Worm (Caenorhabditis elegans) whole organism, L3 larva: ENCODE results near the gene krr-1.

Experiments
- R02D3.7 ChIP-seq: fragments of 150-350 bp; optimal IDR thresholded peaks from 2 replicates; lab custom pipeline; 2014; ENCODE audit warnings: missing biosample characterization, missing genetic modification characterization
- ZK546.5 ChIP-seq: sonication (generic microtip); optimal IDR thresholded peaks from 2 replicates; lab custom pipeline; 2017; ENCODE audit warnings: missing biosample characterization, missing genetic modification characterization
- aly-2 ChIP-seq: fragments of 150-350 bp; optimal IDR thresholded peaks from 2 replicates; lab custom pipeline; 2014; ENCODE audit warnings: missing biosample characterization, missing genetic modification characterization
- ama-1 ChIP-seq: fragments of 150-350 bp; optimal IDR thresholded peaks from 2 replicates; lab custom pipeline; 2018
- ceh-16 ChIP-seq: sonication (generic microtip); optimal IDR thresholded peaks from 2 replicates; lab custom pipeline; 2017; ENCODE audit warnings: missing biosample characterization, missing genetic modification characterization
- ceh-28 ChIP-seq: fragments of 150-350 bp; optimal IDR thresholded peaks from 2 replicates; lab custom pipeline; 2014; ENCODE audit warnings: missing biosample characterization, missing genetic modification reagents, missing genetic modification characterization
- ceh-82 ChIP-seq: fragments of 150-350 bp; optimal IDR thresholded peaks from 2 replicates; lab custom pipeline; 2014; ENCODE audit warnings: missing biosample characterization, missing genetic modification characterization
- ceh-9 ChIP-seq: sonication (generic microtip); optimal IDR thresholded peaks from 2 replicates; lab custom pipeline; 2018; ENCODE audit warnings: missing biosample characterization, missing genetic modification characterization
- daf-12 ChIP-seq: fragments of 150-350 bp; optimal IDR thresholded peaks from 2 replicates; lab custom pipeline; 2014; ENCODE audit warnings: missing biosample characterization, missing genetic modification reagents, missing genetic modification characterization
- egl-27 ChIP-seq: sonication (generic microtip); optimal IDR thresholded peaks from 4 replicates; lab custom pipeline; 2017; ENCODE audit warnings: missing biosample characterization, missing genetic modification reagents, missing genetic modification characterization
- egl-5 ChIP-seq: fragments of 150-350 bp; optimal IDR thresholded peaks from 2 replicates; lab custom pipeline; 2017; ENCODE audit warnings: missing biosample characterization, missing genetic modification reagents, missing genetic modification characterization, inconsistent platforms
- elt-1 ChIP-seq: fragments of 150-350 bp; optimal IDR thresholded peaks from 2 replicates; lab custom pipeline; 2014; ENCODE audit warnings: missing biosample characterization, missing genetic modification characterization
- elt-2 ChIP-seq: sonication (generic microtip); optimal IDR thresholded peaks from 2 replicates; lab custom pipeline; 2016; ENCODE audit warnings: missing genetic modification reagents, mild to moderate bottlenecking, missing genetic modification characterization, missing compliant biosample characterization
- elt-3 ChIP-seq, 3 experiments: fragments of 150-350 bp in 1 of 3; sonication (generic microtip) in 2 of 3; optimal IDR thresholded peaks; 2 replicates in 2 of 3; 4 replicates in 1 of 3; lab custom pipeline; 2014 to 2017; ENCODE audit warnings: missing biosample characterization in 3 of 3, missing genetic modification characterization in 3 of 3
- eor-1 ChIP-seq, 2 experiments: fragments of 150-350 bp; optimal IDR thresholded peaks; 2 replicates each; lab custom pipeline; 2014 to 2018; ENCODE audit warnings: missing biosample characterization in 2 of 2, missing genetic modification characterization in 2 of 2
- fkh-10 ChIP-seq: sonication (generic microtip); optimal IDR thresholded peaks from 2 replicates; lab custom pipeline; 2017; ENCODE audit warnings: missing biosample characterization, missing genetic modification reagents, missing genetic modification characterization
- fkh-2 ChIP-seq: fragments of 150-350 bp; optimal IDR thresholded peaks from 2 replicates; lab custom pipeline; 2014; ENCODE audit warnings: missing biosample characterization, missing genetic modification reagents, missing genetic modification characterization
- fos-1 ChIP-seq: fragments of 150-350 bp; optimal IDR thresholded peaks from 2 replicates; lab custom pipeline; 2014; ENCODE audit warnings: missing biosample characterization, missing genetic modification characterization
- hmg-11 ChIP-seq: sonication (generic microtip); optimal IDR thresholded peaks from 2 replicates; lab custom pipeline; 2016; ENCODE audit warnings: missing genetic modification characterization, missing compliant biosample characterization
- jun-1 ChIP-seq: fragments of 150-350 bp; optimal IDR thresholded peaks from 2 replicates; lab custom pipeline; 2014; ENCODE audit warnings: missing biosample characterization, missing genetic modification reagents, missing genetic modification characterization
- lin-15B ChIP-seq: fragments of 150-350 bp; optimal IDR thresholded peaks from 2 replicates; lab custom pipeline; 2014; ENCODE audit warnings: missing biosample characterization, missing genetic modification characterization
- lin-39 ChIP-seq: fragments of 150-350 bp; optimal IDR thresholded peaks from 2 replicates; lab custom pipeline; 2018; ENCODE audit warnings: missing biosample characterization, missing genetic modification reagents, missing genetic modification characterization
- mdl-1 ChIP-seq: fragments of 150-350 bp; optimal IDR thresholded peaks from 2 replicates; lab custom pipeline; 2014; ENCODE audit warnings: missing biosample characterization, missing genetic modification characterization
- mml-1 ChIP-seq: fragments of 150-350 bp; sonication (generic microtip); optimal IDR thresholded peaks from 3 replicates; lab custom pipeline; 2014; ENCODE audit warnings: missing biosample characterization, missing genetic modification characterization
- nfya-1 ChIP-seq: sonication (generic microtip); optimal IDR thresholded peaks from 2 replicates; lab custom pipeline; 2017; ENCODE audit warnings: missing genetic modification characterization, mild to moderate bottlenecking, missing compliant biosample characterization, antibody characterized with exemption, moderate library complexity; ENCODE audit not compliant: insufficient read depth
- nhr-11 ChIP-seq: fragments of 150-350 bp; optimal IDR thresholded peaks from 2 replicates; lab custom pipeline; 2014; ENCODE audit warnings: missing biosample characterization, missing genetic modification characterization
- nhr-12 ChIP-seq: fragments of 150-350 bp; optimal IDR thresholded peaks from 2 replicates; lab custom pipeline; 2014; ENCODE audit warnings: missing biosample characterization, missing genetic modification characterization
- nhr-23 ChIP-seq: fragments of 150-350 bp; optimal IDR thresholded peaks from 2 replicates; lab custom pipeline; 2014; ENCODE audit warnings: missing biosample characterization, missing genetic modification reagents, missing genetic modification characterization
- nhr-237 ChIP-seq: fragments of 150-350 bp; optimal IDR thresholded peaks from 2 replicates; lab custom pipeline; 2014; ENCODE audit warnings: missing biosample characterization, missing genetic modification characterization
- nhr-25 ChIP-seq: sonication (generic microtip); optimal IDR thresholded peaks from 2 replicates; lab custom pipeline; 2017; ENCODE audit warnings: missing biosample characterization, missing genetic modification characterization
- nhr-28 ChIP-seq: fragments of 150-350 bp; optimal IDR thresholded peaks from 2 replicates; lab custom pipeline; 2014; ENCODE audit warnings: missing biosample characterization, missing genetic modification characterization
- nhr-43 ChIP-seq: sonication (generic microtip); optimal IDR thresholded peaks from 2 replicates; lab custom pipeline; 2016; ENCODE audit warnings: mild to moderate bottlenecking, missing genetic modification characterization, missing compliant biosample characterization; ENCODE audit not compliant: poor library complexity, severe bottlenecking
- nhr-67 ChIP-seq: fragments of 150-350 bp; optimal IDR thresholded peaks from 2 replicates; lab custom pipeline; 2014; ENCODE audit warnings: missing biosample characterization, missing genetic modification characterization
- nhr-76 ChIP-seq: fragments of 150-350 bp; sonication (generic microtip); optimal IDR thresholded peaks from 5 replicates; lab custom pipeline; 2014; ENCODE audit warnings: missing biosample characterization, missing genetic modification characterization
- nhr-77 ChIP-seq: fragments of 150-350 bp; optimal IDR thresholded peaks from 2 replicates; lab custom pipeline; 2014; ENCODE audit warnings: missing biosample characterization, missing genetic modification characterization
- pha-4 ChIP-seq: fragments of 150-350 bp; optimal IDR thresholded peaks from 2 replicates; lab custom pipeline; 2014; ENCODE audit warnings: missing biosample characterization, missing genetic modification reagents, missing genetic modification characterization
- pqm-1 ChIP-seq: fragments of 150-350 bp; optimal IDR thresholded peaks from 2 replicates; lab custom pipeline; 2017; ENCODE audit warnings: missing biosample characterization, missing genetic modification characterization, inconsistent platforms
- sea-2 ChIP-seq: fragments of 150-350 bp; sonication (generic microtip); optimal IDR thresholded peaks from 4 replicates; lab custom pipeline; 2014; ENCODE audit warnings: missing biosample characterization, missing genetic modification reagents, missing genetic modification characterization
- skn-1 ChIP-seq: fragments of 150-350 bp; optimal IDR thresholded peaks from 2 replicates; lab custom pipeline; 2014; ENCODE audit warnings: missing biosample characterization, missing genetic modification characterization
- snpc-4 ChIP-seq: fragments of 150-350 bp; optimal IDR thresholded peaks from 2 replicates; lab custom pipeline; 2014; ENCODE audit warnings: missing biosample characterization, missing genetic modification characterization
- tbx-2 ChIP-seq: sonication (generic microtip); optimal IDR thresholded peaks from 2 replicates; lab custom pipeline; 2016; ENCODE audit warnings: mild to moderate bottlenecking, missing genetic modification characterization, missing compliant biosample characterization
- unc-39 ChIP-seq: sonication (generic microtip); optimal IDR thresholded peaks from 4 replicates; lab custom pipeline; 2017; ENCODE audit warnings: missing biosample characterization, missing genetic modification characterization
- unc-62 ChIP-seq: fragments of 150-350 bp; sonication (generic microtip); optimal IDR thresholded peaks from 4 replicates; lab custom pipeline; 2014; ENCODE audit warnings: missing biosample characterization, missing genetic modification reagents, missing genetic modification characterization
- ztf-11 ChIP-seq: fragments of 150-350 bp; optimal IDR thresholded peaks from 2 replicates; lab custom pipeline; 2014; ENCODE audit warnings: missing biosample characterization, missing genetic modification characterization
- ztf-4 ChIP-seq: fragments of 150-350 bp; optimal IDR thresholded peaks from 2 replicates; lab custom pipeline; 2014; ENCODE audit warnings: missing biosample characterization, missing genetic modification characterization

The krr-1 gene

DNA sequence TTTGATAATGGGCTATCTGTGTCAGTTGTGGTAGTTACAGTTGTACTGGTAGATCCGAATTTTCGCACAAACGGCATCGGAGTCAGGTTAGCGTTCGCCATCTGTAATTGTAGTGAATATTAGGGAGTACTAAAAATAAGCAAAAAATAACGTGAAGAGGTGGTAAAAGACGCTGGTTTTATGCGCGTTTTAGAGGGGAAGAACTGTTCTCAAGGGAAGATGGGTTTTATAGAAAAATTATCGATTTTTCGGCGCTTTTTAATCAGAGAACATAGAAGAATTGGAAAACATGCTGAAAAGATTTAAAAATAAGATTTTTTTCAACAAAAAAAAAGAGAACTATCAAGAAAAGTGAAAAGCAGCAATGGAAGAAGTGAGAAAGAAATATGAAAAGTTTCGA lies 7.8 kb upstream of the krr-1 start, which contains the start of gene C13F10.7:
Gene C13F10.7 (minus strand): TSS at position 101 of the 400 bp plus-strand sequence.
- TF ChIP-seq pqm-1 (tag; lab: Kevin White, UChicago) = no peak
- TF ChIP-seq ztf-11 (tag; lab: Kevin White, UChicago) = no peak
- no peak for TF ChIP-seq nhr-11 (tag; lab: Kevin White, UChicago)
- no peak for TF ChIP-seq hmg-11
- TF ChIP-seq lin-39 (tag; lab: Kevin White, UChicago) = no peak
- TF ChIP-seq skn-1 (tag; lab: Kevin White, UChicago) = no peak
- no peak for TF ChIP-seq daf-12 (tag; lab: Kevin White, UChicago)
- TF ChIP-seq sea-2 = no peak
- no peak for TF ChIP-seq R02D3.7
- TF ChIP-seq egl-27 (tag; lab: Kevin White, UChicago) = no peak
- no peak for TF ChIP-seq nhr-43
- TF ChIP-seq ztf-4 (tag; lab: Kevin White, UChicago) = no peak
- TF ChIP-seq elt-3 (tag; optimal IDR thresholded peaks at IDR 0.05; lab: Kevin White, UChicago) = no peak
- TF ChIP-seq nhr-28 (tag; lab: Kevin White, UChicago) = no peak
- TF ChIP-seq nhr-67 = no peak

- TF ChIP-seq nhr-237 (no peak), nhr-43 (no peak), ztf-4 (tag; lab: Kevin White, UChicago) (no peak), skn-1 (tag; lab: Kevin White, UChicago) (no peak), ama-1 (lab: Kevin White, UChicago) (no peak), egl-5 (tag; lab: Kevin White, UChicago) (peak; percentile 54), hmg-11 (peak; percentile 57), lin-39 (tag; lab: Kevin White, UChicago) (peak; percentile 63), mml-1 (no peak), nhr-12 (tag; lab: Kevin White, UChicago) (no peak), lin-15B (tag; lab: Kevin White, UChicago) (no peak), aly-2 (tag; lab: Kevin White, UChicago) (no peak), unc-39 (no peak), nfya-1 (tag; lab: Kevin White, UChicago) (peak; percentile 29)
Measured at ce11 chrV:7223941-7224340, 7.0 kb upstream of the krr-1 start, which contains the start of gene C13F10.1. C13F10.1 (plus strand) TSS chrV:7224078.

- TF ChIP-seq snpc-4 (no peak), pha-4 (tag; lab: Kevin White, UChicago) (no peak), nfya-1 (tag; lab: Kevin White, UChicago) (no peak), ceh-9 (tag; lab: Kevin White, UChicago) (no peak), nhr-25 (no peak), egl-27 (tag; lab: Kevin White, UChicago) (no peak)
Measured at ce11 chrV:7224353-7224752, 6.6 kb upstream of the krr-1 start.

DNA sequence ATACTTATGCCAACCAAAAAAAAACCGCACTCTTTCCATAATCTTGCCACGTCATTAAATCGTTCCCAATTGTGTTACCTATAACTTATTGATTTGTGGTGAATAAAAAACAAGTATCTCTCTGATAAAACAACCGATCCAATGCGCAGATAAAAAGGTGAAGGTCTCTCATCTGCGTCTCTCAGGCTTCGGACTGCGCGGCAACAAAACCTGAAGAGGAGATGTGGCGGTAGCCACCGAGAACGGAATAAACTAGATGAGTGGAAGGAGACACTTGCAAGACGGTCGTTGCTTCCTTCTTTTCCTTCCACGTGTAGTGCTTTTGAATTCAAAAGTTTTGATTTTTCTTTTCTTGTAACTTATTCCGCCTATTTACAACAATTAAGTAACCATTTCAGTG lies 6.0 kb upstream of the krr-1 start, which contains the start of gene fkb-3:
Gene fkb-3 (plus strand): TSS at position 277 of the 400 bp plus-strand sequence.
- TF ChIP-seq ztf-11 (tag; lab: Kevin White, UChicago) (no peak), mdl-1 (no peak), hmg-11 (no peak), nhr-67 (no peak), nhr-77 (no peak), egl-5 (tag; lab: Kevin White, UChicago) (no peak), elt-2 (no peak), eor-1 (tag; optimal IDR thresholded peaks at IDR 0.05; lab: Kevin White, UChicago) (no peak), skn-1 (tag; lab: Kevin White, UChicago) (no peak), nhr-11 (tag; lab: Kevin White, UChicago) (no peak), pqm-1 (tag; lab: Kevin White, UChicago) (no peak), nhr-12 (tag; lab: Kevin White, UChicago) (no peak), ceh-28 (tag; lab: Kevin White, UChicago) (peak; percentile 12), ceh-16 (tag; lab: Kevin White, UChicago) (no peak), snpc-4 (no peak), fkh-2 (no peak), R02D3.7 (no peak), unc-62 (GFP tag; lab: Kevin White, UChicago) (no peak), elt-1 (tag; lab: Kevin White, UChicago) (peak; percentile 30), egl-27 (tag; lab: Kevin White, UChicago) (no peak), jun-1 (tag; lab: Kevin White, UChicago) (no peak), fkh-10 (GFP tag; lab: Kevin White, UChicago) (no peak), aly-2 (tag; lab: Kevin White, UChicago) (no peak), nhr-43 (no peak), nhr-25 (peak; percentile 74), nhr-28 (tag; lab: Kevin White, UChicago) (no peak), ceh-82 (no peak), nhr-23 (tag; lab: Kevin White, UChicago) (peak; percentile 65), tbx-2 (tag; lab: Kevin White, UChicago) (no peak), lin-15B (tag; lab: Kevin White, UChicago) (peak; percentile 3), pha-4 (tag; lab: Kevin White, UChicago) (no peak), daf-12 (tag; lab: Kevin White, UChicago) (no peak), unc-39 (no peak), lin-39 (tag; lab: Kevin White, UChicago) (no peak), nhr-76 (no peak), fos-1 (tag; lab: Kevin White, UChicago) (no peak), ZK546.5 (no peak), nhr-237 (no peak), ama-1 (lab: Kevin White, UChicago) (no peak)
